Fruit fly (Drosophila melanogaster): Measurements from ENCODE around the gene Reps.

Reps gene

DNA sequence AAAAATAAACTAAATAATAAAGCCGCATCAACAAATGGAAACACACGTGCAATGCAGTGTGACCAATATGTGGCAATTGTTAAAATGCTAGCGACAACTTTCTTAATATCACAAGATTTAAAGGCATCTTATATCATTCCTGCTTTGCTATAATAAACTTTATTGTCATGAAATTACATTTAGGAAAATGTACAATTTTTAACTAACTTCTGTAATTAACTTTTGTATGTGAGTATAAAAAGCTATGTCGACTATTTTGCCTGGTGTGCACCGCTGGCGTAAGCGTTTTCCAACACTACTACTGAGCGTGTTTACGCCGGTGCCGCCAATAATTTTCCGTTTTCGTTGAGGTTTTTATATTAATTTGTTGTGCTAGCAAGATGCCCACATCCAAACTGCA is 17.1 kb upstream of the Reps start, which contains the start of the genes Csl4 and Nup160:
Gene Csl4 (minus strand): TSS at position 69 of the 400 bp plus-strand sequence.
Gene Nup160 (plus strand): TSS at position 279 of the 400 bp plus-strand sequence.
- peak; percentile 71 for TF ChIP-seq CG13287 (GFP tag; IDR thresholded peaks at IDR 0.05; ENCODE audit: partially characterized antibody)
- no peak for TF ChIP-seq Hey (tag; optimal IDR thresholded peaks at IDR 0.05)
- TF ChIP-seq wek (GFP tag; optimal IDR thresholded peaks at IDR 0.05), result no peak
- TF ChIP-seq ase (GFP tag; IDR thresholded peaks at IDR 0.05), result peak; percentile 66; the same call in 2 of the 3 replicates
- peak; percentile 38 for TF ChIP-seq NC2α (GFP tag; optimal IDR thresholded peaks at IDR 0.05)
- no peak for TF ChIP-seq CG6854 (GFP tag; optimal IDR thresholded peaks at IDR 0.05)
- TF ChIP-seq Doc2 (GFP tag; IDR thresholded peaks at IDR 0.05), result no peak
- peak in 1 of 2 experiments; percentile 75 for TF ChIP-seq bsh (GFP tag; optimal IDR thresholded peaks at IDR 0.05)
- peak; percentile 61; the same call in 1 of the 2 replicates for TF ChIP-seq seq (GFP tag; IDR thresholded peaks at IDR 0.05)
- TF ChIP-seq MESR4 (GFP tag; optimal IDR thresholded peaks at IDR 0.05), result peak; percentile 18
- TF ChIP-seq CG4328 (GFP tag; optimal IDR thresholded peaks at IDR 0.05), result no peak
- 0 out of 4 replicates have a peak, but pooled peaks have one; percentile 48 for TF ChIP-seq Dll (GFP tag; IDR thresholded peaks at IDR 0.05; ENCODE audit: partially characterized antibody)
- TF ChIP-seq sim (GFP tag; IDR thresholded peaks at IDR 0.05), result peak; percentile 9; the same call in 1 of the 2 replicates
- peak; percentile 57 for TF ChIP-seq CG3995 (GFP tag; optimal IDR thresholded peaks at IDR 0.05)
- TF ChIP-seq Max (GFP tag; optimal IDR thresholded peaks at IDR 0.05), result peak; percentile 96
- TF ChIP-seq CG13123 (GFP tag; optimal IDR thresholded peaks at IDR 0.05), result peak; percentile 74
- TF ChIP-seq CG6683 (GFP tag; optimal IDR thresholded peaks at IDR 0.05), result peak; percentile 40
- TF ChIP-seq pho (GFP tag; optimal IDR thresholded peaks at IDR 0.05), result peak; percentile 85
- TF ChIP-seq CG6813 (GFP tag; optimal IDR thresholded peaks at IDR 0.05), result no peak
- TF ChIP-seq nmo (GFP tag; optimal IDR thresholded peaks at IDR 0.05), result peak; percentile 77
- peak; percentile 88 for TF ChIP-seq Bteb2 (GFP tag; optimal IDR thresholded peaks at IDR 0.05)
- TF ChIP-seq Fer2 (tag; optimal IDR thresholded peaks at IDR 0.05), result peak; percentile 57
- TF ChIP-seq jing (GFP tag; optimal IDR thresholded peaks at IDR 0.05), result peak; percentile 3
- no peak for TF ChIP-seq kah (GFP tag; optimal IDR thresholded peaks at IDR 0.05)
- TF ChIP-seq Nf-YA (GFP tag; IDR thresholded peaks at IDR 0.05), result peak; percentile 54; the same call in 1 of the 2 replicates
- TF ChIP-seq hbn (GFP tag; IDR thresholded peaks at IDR 0.05; ENCODE audit: partially characterized antibody), result 0 out of 2 replicates have a peak, but pooled peaks have one; percentile 32
- peak; percentile 83 for TF ChIP-seq Xrp1 (GFP tag; IDR thresholded peaks at IDR 0.05)
- no peak for TF ChIP-seq CG1529 (GFP tag; optimal IDR thresholded peaks at IDR 0.05)
- TF ChIP-seq CG32772 (GFP tag; IDR thresholded peaks at IDR 0.05), result peak; percentile 64
- peak; percentile 44 for TF ChIP-seq fd96Cb (tag; optimal IDR thresholded peaks at IDR 0.05)
- peak; percentile 86 for TF ChIP-seq CG8944 (GFP tag; optimal IDR thresholded peaks at IDR 0.05)
- TF ChIP-seq gsb-n (tag; optimal IDR thresholded peaks at IDR 0.05), result no peak
- peak; percentile 83 for TF ChIP-seq Hsf (GFP tag; optimal IDR thresholded peaks at IDR 0.05)
- no peak for TF ChIP-seq CG10274 (GFP tag; optimal IDR thresholded peaks at IDR 0.05)
- no peak for TF ChIP-seq CG7556 (GFP tag; optimal IDR thresholded peaks at IDR 0.05)
- no peak for TF ChIP-seq CG10565 (GFP tag; optimal IDR thresholded peaks at IDR 0.05)
- peak; percentile 55 for TF ChIP-seq btn (GFP tag; optimal IDR thresholded peaks at IDR 0.05)
- peak; percentile 52; the same call in 2 of the 3 replicates for TF ChIP-seq CG14050 (GFP tag; IDR thresholded peaks at IDR 0.05)
- TF ChIP-seq Oaz (GFP tag; IDR thresholded peaks at IDR 0.05), result peak; percentile 16; the same call in 1 of the 2 replicates
- no peak for TF ChIP-seq sna (GFP tag; IDR thresholded peaks at IDR 0.05; ENCODE audit: partially characterized antibody)
- TF ChIP-seq CG17328 (GFP tag; IDR thresholded peaks at IDR 0.05), result peak; percentile 78
- TF ChIP-seq CG2120 (GFP tag; optimal IDR thresholded peaks at IDR 0.05), result peak; percentile 93
- peak; percentile 65 for TF ChIP-seq NfI (GFP tag; optimal IDR thresholded peaks at IDR 0.05)
- TF ChIP-seq CG17802 (tag; optimal IDR thresholded peaks at IDR 0.05), result peak; percentile 2
- peak; percentile 37; the same call in 1 of the 2 replicates for TF ChIP-seq wor (GFP tag; IDR thresholded peaks at IDR 0.05)
- TF ChIP-seq Dbx (GFP tag; IDR thresholded peaks at IDR 0.05), result peak; percentile 86
- TF ChIP-seq CG6689 (GFP tag; IDR thresholded peaks at IDR 0.05), result peak; percentile 73
- peak; percentile 48 for TF ChIP-seq CG34376 (GFP tag; optimal IDR thresholded peaks at IDR 0.05)
- no peak for TF ChIP-seq CG1024 (GFP tag; IDR thresholded peaks at IDR 0.05)
- no peak for TF ChIP-seq Hand (GFP tag; optimal IDR thresholded peaks at IDR 0.05)

Measured in whole organism, embryonic.